Worm (Caenorhabditis elegans): ENCODE results near the gene M03C11.1.
A peak's percentile ranks its signal among the peaks of the same experiment; 100 is the strongest.

Gene M03C11.1

DNA sequence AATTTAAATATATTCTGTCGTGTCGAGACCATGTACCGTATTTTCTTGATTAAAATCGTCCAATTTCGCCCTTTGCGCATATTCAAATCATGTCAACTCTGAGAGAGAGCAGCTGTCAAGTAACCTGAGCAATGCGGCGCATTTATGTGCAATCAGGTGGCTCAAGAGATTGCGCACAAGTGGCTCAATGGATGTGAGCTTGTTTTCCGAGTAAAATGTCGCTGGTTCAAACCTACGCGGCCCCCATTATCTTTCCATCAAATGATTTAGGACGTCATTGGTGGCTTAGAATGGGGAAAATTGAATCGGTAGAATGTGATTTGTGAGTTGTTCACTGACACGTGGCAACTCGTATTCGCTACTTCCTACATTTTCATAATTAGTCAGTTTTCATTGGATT lies 36.2 kb upstream of the M03C11.1 start:
- TF ChIP-seq rnt-1 (tag; optimal IDR thresholded peaks at IDR 0.05) (peak; percentile 63), ztf-16 (tag; optimal IDR thresholded peaks at IDR 0.05) (peak; percentile 62), ceh-34 (tag; optimal IDR thresholded peaks at IDR 0.05) (peak; percentile 54), C08G9.2 (tag; optimal IDR thresholded peaks at IDR 0.05) (peak; percentile 54), pat-9 (tag; optimal IDR thresholded peaks at IDR 0.05) (peak; percentile 67), sdc-2 (tag; optimal IDR thresholded peaks at IDR 0.05) (peak; percentile 21), F13H6.1 (tag; optimal IDR thresholded peaks at IDR 0.05) (peak; percentile 21), C38D4.7 (GFP tag; optimal IDR thresholded peaks at IDR 0.05) (peak; percentile 63), tbx-7 (tag; optimal IDR thresholded peaks at IDR 0.05) (peak; percentile 49), syd-9 (tag; optimal IDR thresholded peaks at IDR 0.05) (peak; percentile 46), pqm-1 (tag; optimal IDR thresholded peaks at IDR 0.05) (peak; percentile 68), zip-5 (tag; optimal IDR thresholded peaks at IDR 0.05) (no peak), nfya-1 (tag; optimal IDR thresholded peaks at IDR 0.05) (peak; percentile 71), hlh-30 (tag; optimal IDR thresholded peaks at IDR 0.05; ENCODE audit: insufficient read depth) (peak; percentile 66), elt-2 (tag; optimal IDR thresholded peaks at IDR 0.05) (no peak), hlh-6 (tag; optimal IDR thresholded peaks at IDR 0.05) (peak; percentile 29), tbx-2 (tag; optimal IDR thresholded peaks at IDR 0.05) (peak; percentile 73), unc-42 (tag; optimal IDR thresholded peaks at IDR 0.05) (peak; percentile 2), ceh-18 (tag; optimal IDR thresholded peaks at IDR 0.05) (peak; percentile 47), T23F11.4 (GFP tag; optimal IDR thresholded peaks at IDR 0.05) (peak; percentile 27), ceh-22 (tag; optimal IDR thresholded peaks at IDR 0.05) (no peak), K09A11.1 (tag; optimal IDR thresholded peaks at IDR 0.05; ENCODE audit: insufficient read depth) (no peak), ceh-19 (GFP tag; optimal IDR thresholded peaks at IDR 0.05) (peak; percentile 29), fkh-10 (GFP tag; optimal IDR thresholded peaks at IDR 0.05) (no peak), unc-3 (GFP tag; conservative IDR thresholded peaks at IDR 0.05) (no peak), unc-3 (tag; optimal IDR thresholded peaks at IDR 0.05) (no peak), lin-11 (tag; optimal IDR thresholded peaks at IDR 0.05) (peak; percentile 34), ahr-1 (tag; optimal IDR thresholded peaks at IDR 0.05) (peak; percentile 27), lim-6 (tag; optimal IDR thresholded peaks at IDR 0.05) (peak; percentile 3), ceh-31 (tag; optimal IDR thresholded peaks at IDR 0.05) (peak; percentile 45), gmeb-2 (tag; optimal IDR thresholded peaks at IDR 0.05) (peak; percentile 38), sox-4 (tag; optimal IDR thresholded peaks at IDR 0.05) (peak; percentile 49), ceh-6 (GFP tag; optimal IDR thresholded peaks at IDR 0.05) (peak; percentile 51), pag-3 (tag; optimal IDR thresholded peaks at IDR 0.05; ENCODE audit: borderline replicate concordance) (no peak), ref-2 (tag; optimal IDR thresholded peaks at IDR 0.05) (peak; percentile 29), dmd-4 (tag; optimal IDR thresholded peaks at IDR 0.05; ENCODE audit: borderline replicate concordance) (no peak), odd-2 (tag; optimal IDR thresholded peaks at IDR 0.05) (peak; percentile 29), ceh-2 (tag; optimal IDR thresholded peaks at IDR 0.05) (peak; percentile 52), pax-1 (tag; optimal IDR thresholded peaks at IDR 0.05) (no peak), K02D7.2 (tag; optimal IDR thresholded peaks at IDR 0.05) (peak; percentile 26), ceh-45 (GFP tag; IDR thresholded peaks at IDR 0.05) (no peak), che-1 (tag; optimal IDR thresholded peaks at IDR 0.05) (peak; percentile 64), ets-4 (tag; optimal IDR thresholded peaks at IDR 0.05) (no peak), fax-1 (tag; optimal IDR thresholded peaks at IDR 0.05) (peak; percentile 14), madf-2 (tag; optimal IDR thresholded peaks at IDR 0.05) (peak; percentile 11), pha-2 (tag; optimal IDR thresholded peaks at IDR 0.05) (peak; percentile 73), eyg-1 (tag; optimal IDR thresholded peaks at IDR 0.05) (no peak), ttx-3 (tag; optimal IDR thresholded peaks at IDR 0.05) (peak; percentile 56), ceh-14 (tag; optimal IDR thresholded peaks at IDR 0.05) (peak; percentile 1), ceh-48 (tag; optimal IDR thresholded peaks at IDR 0.05) (peak; percentile 43), hlh-8 (tag; optimal IDR thresholded peaks at IDR 0.05) (peak; percentile 28), nhr-232 (tag; optimal IDR thresholded peaks at IDR 0.05) (peak; percentile 41), unc-55 (GFP tag; optimal IDR thresholded peaks at IDR 0.05) (peak; percentile 46)

Data from whole organism, late embryonic.